Worm (Caenorhabditis elegans) whole organism, L2 larva: ENCODE data around the gene srh-246.

Experiments
- ceh-16 ChIP-seq: fragments of 150-350 bp; optimal IDR thresholded peaks from 2 replicates; lab custom pipeline; 2014; ENCODE audit warnings: missing biosample characterization, missing genetic modification characterization
- ceh-82 ChIP-seq: fragments of 150-350 bp; optimal IDR thresholded peaks from 2 replicates; lab custom pipeline; 2014; ENCODE audit warnings: missing biosample characterization, missing genetic modification characterization
- dmd-4 ChIP-seq: sonication (generic microtip); optimal IDR thresholded peaks from 2 replicates; lab custom pipeline; 2017; ENCODE audit warnings: missing biosample characterization, missing genetic modification characterization
- elt-3 ChIP-seq: sonication (generic microtip); optimal IDR thresholded peaks from 2 replicates; lab custom pipeline; 2017; ENCODE audit warnings: missing biosample characterization, missing genetic modification characterization
- mab-5 ChIP-seq: fragments of 150-350 bp; optimal IDR thresholded peaks from 2 replicates; lab custom pipeline; 2014; ENCODE audit warnings: missing biosample characterization, missing genetic modification characterization
- mdl-1 ChIP-seq, 2 experiments: fragments of 150-350 bp in 1 of 2; sonication (generic microtip) in 1 of 2; optimal IDR thresholded peaks; 2 replicates each; lab custom pipeline; 2017; ENCODE audit warnings: missing biosample characterization in 2 of 2, missing genetic modification characterization in 2 of 2
- nhr-237 ChIP-seq: fragments of 150-350 bp; optimal IDR thresholded peaks from 2 replicates; lab custom pipeline; 2014; ENCODE audit warnings: missing biosample characterization, missing genetic modification characterization
- unc-55 ChIP-seq: fragments of 150-350 bp; sonication (generic microtip); optimal IDR thresholded peaks from 3 replicates; lab custom pipeline; 2014; ENCODE audit warnings: missing biosample characterization, missing genetic modification reagents, missing genetic modification characterization
- zag-1 ChIP-seq: fragments of 150-350 bp; optimal IDR thresholded peaks from 2 replicates; lab custom pipeline; 2014; ENCODE audit warnings: missing biosample characterization, missing genetic modification characterization
- ztf-11 ChIP-seq: sonication (generic microtip); optimal IDR thresholded peaks from 2 replicates; lab custom pipeline; 2017; ENCODE audit warnings: missing biosample characterization, missing genetic modification characterization

DNA sequence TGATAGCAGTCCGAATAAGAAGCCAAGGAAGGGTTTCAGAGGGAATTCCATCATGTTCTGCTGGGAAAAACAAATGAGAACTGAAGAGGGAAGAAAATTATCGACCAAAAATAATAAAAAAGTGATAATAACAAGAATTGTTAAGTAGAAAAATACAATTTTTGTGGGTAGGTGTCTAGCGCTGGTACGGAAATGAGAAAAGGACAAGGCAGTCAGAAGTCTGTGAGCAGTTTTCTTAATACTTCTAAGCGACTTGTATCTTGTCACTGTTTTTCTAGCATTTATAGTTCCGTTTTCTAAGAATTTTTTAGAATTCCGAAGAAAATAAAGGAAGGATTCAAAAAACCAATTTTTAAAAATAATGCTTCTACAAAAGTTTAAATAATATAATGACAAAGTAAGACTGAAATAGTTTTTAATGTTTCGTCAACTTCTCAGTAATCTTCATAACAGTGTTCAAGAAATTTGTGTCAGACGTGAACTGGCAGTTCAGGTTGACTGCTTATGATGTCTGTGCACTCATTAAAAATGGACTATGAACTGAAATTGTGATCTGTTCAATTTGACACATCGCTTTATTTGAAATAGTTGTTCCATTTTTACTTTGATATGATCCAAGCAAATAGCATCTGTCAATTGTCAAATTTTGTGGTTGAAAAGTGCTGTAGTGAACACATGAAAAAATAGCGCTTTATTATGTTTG, 35.3 kb upstream of the srh-246 start, which contains the start of gene srx-4:
- TF ChIP-seq nhr-237: no peak
- TF ChIP-seq dmd-4 (tag; lab: Kevin White, UChicago): no peak
- TF ChIP-seq elt-3 (tag; lab: Kevin White, UChicago): no peak
- no peak for TF ChIP-seq zag-1 (tag; lab: Kevin White, UChicago)
- no peak for TF ChIP-seq unc-55 (GFP tag; lab: Kevin White, UChicago)
- no peak for TF ChIP-seq ceh-16
- TF ChIP-seq ztf-11 (tag; lab: Kevin White, UChicago): no peak
- TF ChIP-seq mab-5: no peak
- no peak for TF ChIP-seq ceh-82 (tag; lab: Kevin White, UChicago)
- TF ChIP-seq mdl-1 (tag; optimal IDR thresholded peaks at IDR 0.05; lab: Kevin White, UChicago): no peak
